Fruit fly (Drosophila melanogaster): Measurements from ENCODE around the gene pkaap.

Gene pkaap

DNA sequence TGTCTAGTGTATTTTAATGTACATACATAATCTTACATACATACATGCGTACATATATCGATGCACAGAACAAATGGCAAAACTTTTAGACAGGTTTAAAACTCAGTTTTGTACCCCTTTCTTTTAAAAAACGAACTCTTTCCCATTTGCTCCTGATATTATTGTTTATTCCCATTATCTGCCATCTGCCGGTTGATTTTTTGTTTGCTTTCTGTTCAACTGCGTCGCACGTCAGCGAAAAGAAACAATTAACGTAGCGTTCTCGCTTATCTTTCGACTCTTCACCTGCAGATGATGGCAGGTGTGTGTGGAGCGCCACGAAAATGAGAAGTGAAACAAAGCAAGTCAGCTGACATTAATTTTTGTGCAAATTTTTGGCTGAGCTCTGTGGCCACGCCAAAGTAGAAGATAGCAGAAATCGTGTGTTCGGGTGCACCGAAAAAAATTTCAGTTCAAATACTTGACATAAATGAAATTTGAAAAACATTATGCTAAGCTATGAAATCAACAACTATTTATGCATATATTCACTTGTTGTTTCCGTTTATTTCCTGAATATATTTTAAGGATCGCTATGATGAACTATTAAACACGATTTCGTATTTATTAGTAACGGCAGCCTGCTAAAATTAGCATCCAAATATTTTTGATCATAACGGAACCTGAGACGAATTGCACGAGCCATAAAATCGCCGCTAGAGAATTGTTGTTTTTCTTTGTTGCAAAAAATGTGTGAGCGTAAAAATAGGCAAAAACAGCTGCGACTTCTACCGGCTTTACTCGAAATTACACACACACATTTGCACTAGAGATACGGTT lies 17.2 kb upstream of the pkaap start:
- TF ChIP-seq ey (GFP tag; optimal IDR thresholded peaks at IDR 0.05) (peak; percentile 37), Sp1 (GFP tag; optimal IDR thresholded peaks at IDR 0.05) (peak; percentile 76), Hr83 (GFP tag; optimal IDR thresholded peaks at IDR 0.05; ENCODE audit: poor library complexity, severe bottlenecking) (peak; percentile 11), tai (GFP tag; optimal IDR thresholded peaks at IDR 0.05) (no peak), Hnf4 (GFP tag; optimal IDR thresholded peaks at IDR 0.05) (peak; percentile 15), Dfd (GFP tag; optimal IDR thresholded peaks at IDR 0.05) (no peak), sage (GFP tag; optimal IDR thresholded peaks at IDR 0.05) (no peak), woc (GFP tag; optimal IDR thresholded peaks at IDR 0.05) (peak; percentile 50), lola (GFP tag; optimal IDR thresholded peaks at IDR 0.05) (no peak), Jra (GFP tag; optimal IDR thresholded peaks at IDR 0.05) (peak; percentile 12), Myc (optimal IDR thresholded peaks at IDR 0.05) (no peak), HLH106 (tag; optimal IDR thresholded peaks at IDR 0.05) (peak; percentile 76), jim (GFP tag; optimal IDR thresholded peaks at IDR 0.05) (no peak), rgr (GFP tag; optimal IDR thresholded peaks at IDR 0.05) (peak; percentile 35), Mio (GFP tag; optimal IDR thresholded peaks at IDR 0.05) (no peak), N (GFP tag; optimal IDR thresholded peaks at IDR 0.05) (no peak), GATAd (GFP tag; optimal IDR thresholded peaks at IDR 0.05) (no peak), dl (GFP tag; optimal IDR thresholded peaks at IDR 0.05; ENCODE audit: insufficient read depth in 1 of 2, partially characterized antibody in 2 of 2) (no peak), brk (GFP tag; optimal IDR thresholded peaks at IDR 0.05) (peak; percentile 29), Hr78 (GFP tag; optimal IDR thresholded peaks at IDR 0.05) (no peak), Rel (GFP tag; optimal IDR thresholded peaks at IDR 0.05) (no peak), Rel (tag; optimal IDR thresholded peaks at IDR 0.05) (peak; percentile 19), usp (GFP tag; optimal IDR thresholded peaks at IDR 0.05) (no peak), h (GFP tag; optimal IDR thresholded peaks at IDR 0.05) (peak; percentile 75), sv (GFP tag; optimal IDR thresholded peaks at IDR 0.05) (no peak), CG32264 (GFP tag; optimal IDR thresholded peaks at IDR 0.05) (no peak), br (GFP tag; optimal IDR thresholded peaks at IDR 0.05) (peak; percentile 76), fru (GFP tag; optimal IDR thresholded peaks at IDR 0.05) (peak; percentile 82), CrebA (GFP tag; optimal IDR thresholded peaks at IDR 0.05; ENCODE audit: borderline replicate concordance) (no peak), Dif (GFP tag; optimal IDR thresholded peaks at IDR 0.05; ENCODE audit: partially characterized antibody) (no peak), dmrt93B (GFP tag; optimal IDR thresholded peaks at IDR 0.05) (peak; percentile 57), psq (GFP tag; optimal IDR thresholded peaks at IDR 0.05) (peak; percentile 62), dsf (GFP tag; optimal IDR thresholded peaks at IDR 0.05; ENCODE audit: borderline replicate concordance) (no peak), pan (optimal IDR thresholded peaks at IDR 0.05) (no peak), CG9705 (GFP tag; optimal IDR thresholded peaks at IDR 0.05) (no peak), OdsH (GFP tag; optimal IDR thresholded peaks at IDR 0.05) (peak; percentile 61), Abd-B (GFP tag; optimal IDR thresholded peaks at IDR 0.05) (no peak), foxo (GFP tag; optimal IDR thresholded peaks at IDR 0.05) (peak in 1 of 2 experiments; percentile 85), Vsx2 (GFP tag; optimal IDR thresholded peaks at IDR 0.05; ENCODE audit: partially characterized antibody) (no peak)

DNA sequence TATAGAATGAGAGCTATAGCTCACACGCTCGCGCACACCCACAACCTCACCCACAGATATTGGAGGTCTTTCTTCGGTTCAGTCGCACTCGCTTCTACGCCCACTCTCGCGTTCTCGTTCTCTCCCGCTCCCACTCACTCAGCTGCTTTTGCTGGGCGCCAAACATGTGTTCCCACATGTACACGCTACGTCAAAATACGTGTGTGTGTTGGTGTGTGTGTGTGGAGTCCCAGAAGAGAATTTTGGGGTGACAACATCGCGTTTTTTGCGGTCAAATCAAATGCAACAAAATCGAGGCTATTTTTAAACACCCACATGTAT lies 16.6 kb upstream of the pkaap start:
- no peak for TF ChIP-seq br (GFP tag; optimal IDR thresholded peaks at IDR 0.05)
- peak; percentile 89 for TF ChIP-seq Dif (GFP tag; optimal IDR thresholded peaks at IDR 0.05; ENCODE audit: partially characterized antibody)
- TF ChIP-seq rgr (GFP tag; optimal IDR thresholded peaks at IDR 0.05), result no peak
- peak; percentile 31 for TF ChIP-seq CrebA (GFP tag; optimal IDR thresholded peaks at IDR 0.05; ENCODE audit: borderline replicate concordance)
- peak; percentile 65 to 85 for TF ChIP-seq dl (GFP tag; optimal IDR thresholded peaks at IDR 0.05; ENCODE audit: insufficient read depth in 1 of 2, partially characterized antibody in 2 of 2)
- TF ChIP-seq Rel (GFP tag; optimal IDR thresholded peaks at IDR 0.05), result no peak
- peak; percentile 81 for TF ChIP-seq Rel (tag; optimal IDR thresholded peaks at IDR 0.05)
- TF ChIP-seq Hr83 (GFP tag; optimal IDR thresholded peaks at IDR 0.05; ENCODE audit: poor library complexity, severe bottlenecking), result peak; percentile 52
- TF ChIP-seq Hnf4 (GFP tag; optimal IDR thresholded peaks at IDR 0.05), result no peak
